Worm (Caenorhabditis elegans): ENCODE results near the gene rps-2.

DNA sequence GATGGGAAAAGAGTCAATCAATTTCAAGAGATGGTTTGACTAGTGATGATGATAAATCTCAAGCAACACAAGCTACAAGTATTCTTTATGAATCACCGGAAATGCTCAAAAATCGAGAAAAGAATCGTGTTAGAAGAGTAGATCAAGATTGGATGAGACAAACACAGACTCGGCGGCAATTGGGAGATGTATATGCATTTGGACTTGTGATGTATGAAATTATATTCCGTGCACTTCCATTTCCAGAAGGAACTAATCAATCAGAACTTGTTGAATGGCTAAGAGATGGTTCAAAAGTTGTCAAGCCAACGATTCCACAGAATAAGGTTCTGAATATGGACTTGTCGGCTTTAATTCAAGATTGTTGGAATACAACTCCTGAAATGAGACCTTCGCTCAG, 5.7 kb upstream of the rps-2 start:
- TF ChIP-seq med-1 (GFP tag; optimal IDR thresholded peaks at IDR 0.05; ENCODE audit: insufficient read depth), result no peak
- no peak for TF ChIP-seq tab-1 (GFP tag; IDR thresholded peaks at IDR 0.05)
- TF ChIP-seq ref-1 (GFP tag; conservative IDR thresholded peaks at IDR 0.05), result no peak
- no peak for TF ChIP-seq flt-1 (GFP tag; IDR thresholded peaks at IDR 0.05)
- no peak for TF ChIP-seq ztf-29 (GFP tag; IDR thresholded peaks at IDR 0.05)
- no peak for TF ChIP-seq ztf-23 (GFP tag; IDR thresholded peaks at IDR 0.05)
- no peak for TF ChIP-seq cog-1 (tag; optimal IDR thresholded peaks at IDR 0.05)

All from whole organism, midembryonic.